Worm (Caenorhabditis elegans): ENCODE data around the gene F54D5.24.

F54D5.24 gene

ce11 chrII:11545299-11545951, 10.3 kb upstream of the F54D5.24 start, which contains the start of gene dnj-13 (continued):
- peak; percentile 96 for TF ChIP-seq atf-7 (tag; optimal IDR thresholded peaks at IDR 0.05)
- TF ChIP-seq tbx-9 (tag; optimal IDR thresholded peaks at IDR 0.05; ENCODE audit: borderline replicate concordance) = peak; percentile 87
- TF ChIP-seq rcor-1 (GFP tag; IDR thresholded peaks at IDR 0.05) = peak; percentile 94
- TF ChIP-seq Y53F4B.3 (GFP tag; IDR thresholded peaks at IDR 0.05) = peak; percentile 36; the same call in 1 of the 2 replicates
- peak; percentile 58 for TF ChIP-seq dpff-1 (tag; optimal IDR thresholded peaks at IDR 0.05)
- TF ChIP-seq athp-1 (tag; optimal IDR thresholded peaks at IDR 0.05) = peak; percentile 97
- peak; percentile 70 for TF ChIP-seq lsl-1 (GFP tag; optimal IDR thresholded peaks at IDR 0.05)
- peak; percentile 79 for TF ChIP-seq hmg-1.2 (GFP tag; IDR thresholded peaks at IDR 0.05)
- peak; percentile 83 for TF ChIP-seq F33H1.4 (GFP tag; IDR thresholded peaks at IDR 0.05)
- no peak for TF ChIP-seq sptf-2 (GFP tag; optimal IDR thresholded peaks at IDR 0.05)
- TF ChIP-seq F52B5.7 (tag; optimal IDR thresholded peaks at IDR 0.05) = peak; percentile 95
- peak; percentile 24 for TF ChIP-seq snpc-4 (GFP tag; optimal IDR thresholded peaks at IDR 0.05)
- TF ChIP-seq snpc-4 (tag; optimal IDR thresholded peaks at IDR 0.05) = peak in 3 of 4 experiments; percentile 53 to 82 (median 74)
- no peak for TF ChIP-seq lsy-27 (tag; optimal IDR thresholded peaks at IDR 0.05; ENCODE audit: borderline replicate concordance, insufficient read depth)
- peak; percentile 77 for TF ChIP-seq madf-10 (tag; optimal IDR thresholded peaks at IDR 0.05)
- TF ChIP-seq T07F8.4 (tag; optimal IDR thresholded peaks at IDR 0.05) = no peak
- TF ChIP-seq F23B12.7 (tag; optimal IDR thresholded peaks at IDR 0.05; ENCODE audit: insufficient read depth) = peak; percentile 87
- TF ChIP-seq xnd-1 (tag; optimal IDR thresholded peaks at IDR 0.05) = no peak
- peak; percentile 94 for TF ChIP-seq F10E7.11 (tag; optimal IDR thresholded peaks at IDR 0.05)
- no peak for TF ChIP-seq bed-1 (GFP tag; IDR thresholded peaks at IDR 0.05)
- TF ChIP-seq madf-6 (GFP tag; IDR thresholded peaks at IDR 0.05) = peak; percentile 94
- TF ChIP-seq nhr-27 (tag; optimal IDR thresholded peaks at IDR 0.05) = peak; percentile 93
- TF ChIP-seq nhr-80 (tag; optimal IDR thresholded peaks at IDR 0.05) = peak; percentile 45
- peak; percentile 97 for TF ChIP-seq ceh-27 (GFP tag; optimal IDR thresholded peaks at IDR 0.05)
- peak; percentile 91 for TF ChIP-seq repo-1 (tag; optimal IDR thresholded peaks at IDR 0.05)
- peak; percentile 99 for TF ChIP-seq mcd-1 (GFP tag; IDR thresholded peaks at IDR 0.05)
- peak; percentile 98 for TF ChIP-seq ceh-79 (tag; optimal IDR thresholded peaks at IDR 0.05)
- TF ChIP-seq F57A8.1 (GFP tag; optimal IDR thresholded peaks at IDR 0.05) = peak; percentile 5
- no peak for TF ChIP-seq F55B11.4 (tag; optimal IDR thresholded peaks at IDR 0.05; ENCODE audit: borderline replicate concordance, insufficient read depth)
- TF ChIP-seq bed-2 (GFP tag; IDR thresholded peaks at IDR 0.05) = peak; percentile 43; the same call in 1 of the 2 replicates
- TF ChIP-seq rec-8 (tag; optimal IDR thresholded peaks at IDR 0.05) = no peak
- peak; percentile 84 for TF ChIP-seq attf-6 (GFP tag; IDR thresholded peaks at IDR 0.05)
- peak; percentile 98 for TF ChIP-seq chd-7 (tag; optimal IDR thresholded peaks at IDR 0.05)
- TF ChIP-seq gei-17 (GFP tag; optimal IDR thresholded peaks at IDR 0.05) = peak; percentile 86
- TF ChIP-seq let-526 (GFP tag; IDR thresholded peaks at IDR 0.05) = peak; percentile 98
- peak; percentile 6 for TF ChIP-seq dpl-1 (GFP tag; optimal IDR thresholded peaks at IDR 0.05)
- TF ChIP-seq snpc-1.3 (tag; optimal IDR thresholded peaks at IDR 0.05; ENCODE audit: insufficient read depth) = peak; percentile 67
- peak; percentile 94 for TF ChIP-seq cebp-1 (GFP tag; IDR thresholded peaks at IDR 0.05)
- peak; percentile 97 for TF ChIP-seq cebp-1 (tag; optimal IDR thresholded peaks at IDR 0.05)
- peak; percentile 89 for TF ChIP-seq egl-44 (GFP tag; IDR thresholded peaks at IDR 0.05)
- no peak for TF ChIP-seq ccch-3 (GFP tag; optimal IDR thresholded peaks at IDR 0.05)
- TF ChIP-seq hrde-1 (tag; optimal IDR thresholded peaks at IDR 0.05; ENCODE audit: borderline replicate concordance) = peak; percentile 14
- no peak for TF ChIP-seq him-1 (tag; optimal IDR thresholded peaks at IDR 0.05)
- peak; percentile 93 for TF ChIP-seq ceh-100 (GFP tag; IDR thresholded peaks at IDR 0.05)
- peak; percentile 89 for TF ChIP-seq C06A6.2 (GFP tag; conservative IDR thresholded peaks at IDR 0.05)
- TF ChIP-seq Y95B8A.8 (GFP tag; IDR thresholded peaks at IDR 0.05) = peak; percentile 95
- no peak for TF ChIP-seq ztf-6 (GFP tag; IDR thresholded peaks at IDR 0.05)
